Fruit fly (Drosophila melanogaster) whole organism, pupa: ENCODE measurements around the gene CG8539.

Experiments
- CG8301 ChIP-seq: fragments of 200-800 bp; sonication (Bioruptor generic); optimal IDR thresholded peaks from 2 replicates; lab custom pipeline; 2018; ENCODE audit warnings: missing biosample characterization, mild to moderate bottlenecking, missing genetic modification characterization
- Snoo ChIP-seq: fragments of 200-800 bp; sonication (Bioruptor generic); optimal IDR thresholded peaks from 3 replicates; lab custom pipeline; 2017; ENCODE audit warnings: missing biosample characterization, mild to moderate bottlenecking, missing genetic modification characterization, inconsistent platforms

dm6 chr3L:7527661-7528379, 29.2 kb upstream of the CG8539 start:
- TF ChIP-seq Snoo (tag; lab: Kevin White, UChicago) (no peak), CG8301 (tag; lab: Kevin White, UChicago) (no peak)
